Worm (Caenorhabditis elegans) whole organism, L3 larva: Measurements from ENCODE around the gene abce-1.

Experiments used
- ZK546.5 ChIP-seq: sonication (generic microtip); optimal IDR thresholded peaks from 2 replicates; lab custom pipeline; 2017; ENCODE audit warnings: missing biosample characterization, missing genetic modification characterization
- aly-2 ChIP-seq: fragments of 150-350 bp; optimal IDR thresholded peaks from 2 replicates; lab custom pipeline; 2014; ENCODE audit warnings: missing biosample characterization, missing genetic modification characterization
- ama-1 ChIP-seq: fragments of 150-350 bp; optimal IDR thresholded peaks from 2 replicates; lab custom pipeline; 2018
- ceh-16 ChIP-seq: sonication (generic microtip); optimal IDR thresholded peaks from 2 replicates; lab custom pipeline; 2017; ENCODE audit warnings: missing biosample characterization, missing genetic modification characterization
- ceh-28 ChIP-seq: fragments of 150-350 bp; optimal IDR thresholded peaks from 2 replicates; lab custom pipeline; 2014; ENCODE audit warnings: missing biosample characterization, missing genetic modification reagents, missing genetic modification characterization
- ceh-82 ChIP-seq: fragments of 150-350 bp; optimal IDR thresholded peaks from 2 replicates; lab custom pipeline; 2014; ENCODE audit warnings: missing biosample characterization, missing genetic modification characterization
- daf-12 ChIP-seq: fragments of 150-350 bp; optimal IDR thresholded peaks from 2 replicates; lab custom pipeline; 2014; ENCODE audit warnings: missing biosample characterization, missing genetic modification reagents, missing genetic modification characterization
- egl-27 ChIP-seq: sonication (generic microtip); optimal IDR thresholded peaks from 4 replicates; lab custom pipeline; 2017; ENCODE audit warnings: missing biosample characterization, missing genetic modification reagents, missing genetic modification characterization
- elt-1 ChIP-seq: fragments of 150-350 bp; optimal IDR thresholded peaks from 2 replicates; lab custom pipeline; 2014; ENCODE audit warnings: missing biosample characterization, missing genetic modification characterization
- elt-2 ChIP-seq: sonication (generic microtip); optimal IDR thresholded peaks from 2 replicates; lab custom pipeline; 2016; ENCODE audit warnings: missing genetic modification reagents, mild to moderate bottlenecking, missing genetic modification characterization, missing compliant biosample characterization
- elt-3 ChIP-seq, 3 experiments: fragments of 150-350 bp in 1 of 3; sonication (generic microtip) in 2 of 3; optimal IDR thresholded peaks; 2 replicates in 2 of 3; 4 replicates in 1 of 3; lab custom pipeline; 2014 to 2017; ENCODE audit warnings: missing biosample characterization in 3 of 3, missing genetic modification characterization in 3 of 3
- eor-1 ChIP-seq, 2 experiments: fragments of 150-350 bp; optimal IDR thresholded peaks; 2 replicates each; lab custom pipeline; 2014 to 2018; ENCODE audit warnings: missing biosample characterization in 2 of 2, missing genetic modification characterization in 2 of 2
- fkh-10 ChIP-seq: sonication (generic microtip); optimal IDR thresholded peaks from 2 replicates; lab custom pipeline; 2017; ENCODE audit warnings: missing biosample characterization, missing genetic modification reagents, missing genetic modification characterization
- fkh-2 ChIP-seq: fragments of 150-350 bp; optimal IDR thresholded peaks from 2 replicates; lab custom pipeline; 2014; ENCODE audit warnings: missing biosample characterization, missing genetic modification reagents, missing genetic modification characterization
- fos-1 ChIP-seq: fragments of 150-350 bp; optimal IDR thresholded peaks from 2 replicates; lab custom pipeline; 2014; ENCODE audit warnings: missing biosample characterization, missing genetic modification characterization
- hmg-11 ChIP-seq: sonication (generic microtip); optimal IDR thresholded peaks from 2 replicates; lab custom pipeline; 2016; ENCODE audit warnings: missing genetic modification characterization, missing compliant biosample characterization
- jun-1 ChIP-seq: fragments of 150-350 bp; optimal IDR thresholded peaks from 2 replicates; lab custom pipeline; 2014; ENCODE audit warnings: missing biosample characterization, missing genetic modification reagents, missing genetic modification characterization
- lin-15B ChIP-seq: fragments of 150-350 bp; optimal IDR thresholded peaks from 2 replicates; lab custom pipeline; 2014; ENCODE audit warnings: missing biosample characterization, missing genetic modification characterization
- lin-39 ChIP-seq: fragments of 150-350 bp; optimal IDR thresholded peaks from 2 replicates; lab custom pipeline; 2018; ENCODE audit warnings: missing biosample characterization, missing genetic modification reagents, missing genetic modification characterization
- lsy-12 ChIP-seq: sonication (generic microtip); optimal IDR thresholded peaks from 2 replicates; lab custom pipeline; 2016; ENCODE audit warnings: mild to moderate bottlenecking, missing genetic modification characterization, missing compliant biosample characterization
- mdl-1 ChIP-seq: fragments of 150-350 bp; optimal IDR thresholded peaks from 2 replicates; lab custom pipeline; 2014; ENCODE audit warnings: missing biosample characterization, missing genetic modification characterization
- mml-1 ChIP-seq: fragments of 150-350 bp; sonication (generic microtip); optimal IDR thresholded peaks from 3 replicates; lab custom pipeline; 2014; ENCODE audit warnings: missing biosample characterization, missing genetic modification characterization
- nfya-1 ChIP-seq: sonication (generic microtip); optimal IDR thresholded peaks from 2 replicates; lab custom pipeline; 2017; ENCODE audit warnings: missing genetic modification characterization, mild to moderate bottlenecking, missing compliant biosample characterization, antibody characterized with exemption, moderate library complexity; ENCODE audit not compliant: insufficient read depth
- nhr-11 ChIP-seq: fragments of 150-350 bp; optimal IDR thresholded peaks from 2 replicates; lab custom pipeline; 2014; ENCODE audit warnings: missing biosample characterization, missing genetic modification characterization
- nhr-12 ChIP-seq: fragments of 150-350 bp; optimal IDR thresholded peaks from 2 replicates; lab custom pipeline; 2014; ENCODE audit warnings: missing biosample characterization, missing genetic modification characterization
- nhr-23 ChIP-seq: fragments of 150-350 bp; optimal IDR thresholded peaks from 2 replicates; lab custom pipeline; 2014; ENCODE audit warnings: missing biosample characterization, missing genetic modification reagents, missing genetic modification characterization
- nhr-25 ChIP-seq: sonication (generic microtip); optimal IDR thresholded peaks from 2 replicates; lab custom pipeline; 2017; ENCODE audit warnings: missing biosample characterization, missing genetic modification characterization
- nhr-28 ChIP-seq: fragments of 150-350 bp; optimal IDR thresholded peaks from 2 replicates; lab custom pipeline; 2014; ENCODE audit warnings: missing biosample characterization, missing genetic modification characterization
- nhr-67 ChIP-seq: fragments of 150-350 bp; optimal IDR thresholded peaks from 2 replicates; lab custom pipeline; 2014; ENCODE audit warnings: missing biosample characterization, missing genetic modification characterization
- nhr-76 ChIP-seq: fragments of 150-350 bp; sonication (generic microtip); optimal IDR thresholded peaks from 5 replicates; lab custom pipeline; 2014; ENCODE audit warnings: missing biosample characterization, missing genetic modification characterization
- pha-4 ChIP-seq: fragments of 150-350 bp; optimal IDR thresholded peaks from 2 replicates; lab custom pipeline; 2014; ENCODE audit warnings: missing biosample characterization, missing genetic modification reagents, missing genetic modification characterization
- pqm-1 ChIP-seq: fragments of 150-350 bp; optimal IDR thresholded peaks from 2 replicates; lab custom pipeline; 2017; ENCODE audit warnings: missing biosample characterization, missing genetic modification characterization, inconsistent platforms
- sea-2 ChIP-seq: fragments of 150-350 bp; sonication (generic microtip); optimal IDR thresholded peaks from 4 replicates; lab custom pipeline; 2014; ENCODE audit warnings: missing biosample characterization, missing genetic modification reagents, missing genetic modification characterization
- skn-1 ChIP-seq: fragments of 150-350 bp; optimal IDR thresholded peaks from 2 replicates; lab custom pipeline; 2014; ENCODE audit warnings: missing biosample characterization, missing genetic modification characterization
- snpc-4 ChIP-seq: fragments of 150-350 bp; optimal IDR thresholded peaks from 2 replicates; lab custom pipeline; 2014; ENCODE audit warnings: missing biosample characterization, missing genetic modification characterization
- unc-39 ChIP-seq: sonication (generic microtip); optimal IDR thresholded peaks from 4 replicates; lab custom pipeline; 2017; ENCODE audit warnings: missing biosample characterization, missing genetic modification characterization
- unc-62 ChIP-seq: fragments of 150-350 bp; sonication (generic microtip); optimal IDR thresholded peaks from 4 replicates; lab custom pipeline; 2014; ENCODE audit warnings: missing biosample characterization, missing genetic modification reagents, missing genetic modification characterization
- ztf-4 ChIP-seq: fragments of 150-350 bp; optimal IDR thresholded peaks from 2 replicates; lab custom pipeline; 2014; ENCODE audit warnings: missing biosample characterization, missing genetic modification characterization

abce-1 gene

ce11 chrIII:13187090-13187489, 33.5 kb downstream of the abce-1 start, which contains the start of gene gly-5:
TSS of gene gly-5 (plus strand) at chrIII:13187390.
- TF ChIP-seq pqm-1 (tag; lab: Kevin White, UChicago) (peak; percentile 43), lin-39 (tag; lab: Kevin White, UChicago) (no peak), elt-2 (tag; lab: Kevin White, UChicago) (peak; percentile 38), nhr-28 (tag; lab: Kevin White, UChicago) (no peak), nhr-12 (no peak), pha-4 (tag; lab: Kevin White, UChicago) (peak; percentile 90)

ce11 chrIII:13187773-13188172, 34.2 kb downstream of the abce-1 start:
- TF ChIP-seq eor-1 (tag; optimal IDR thresholded peaks at IDR 0.05; lab: Kevin White, UChicago) (no peak), skn-1 (tag; lab: Kevin White, UChicago) (no peak), pqm-1 (tag; lab: Kevin White, UChicago) (no peak), snpc-4 (tag; lab: Kevin White, UChicago) (no peak), lsy-12 (no peak), ceh-28 (peak; percentile 45), fkh-2 (no peak), nhr-23 (tag; lab: Kevin White, UChicago) (peak; percentile 32), lin-15B (peak; percentile 45), aly-2 (tag; lab: Kevin White, UChicago) (no peak), sea-2 (no peak), hmg-11 (tag; lab: Kevin White, UChicago) (peak; percentile 44), nhr-76 (tag; lab: Kevin White, UChicago) (no peak), jun-1 (tag; lab: Kevin White, UChicago) (no peak), ama-1 (no peak), nhr-11 (tag; lab: Kevin White, UChicago) (no peak), pha-4 (tag; lab: Kevin White, UChicago) (peak; percentile 54), nfya-1 (tag; lab: Kevin White, UChicago) (peak; percentile 67), egl-27 (tag; lab: Kevin White, UChicago) (no peak), mdl-1 (tag; lab: Kevin White, UChicago) (no peak), nhr-28 (tag; lab: Kevin White, UChicago) (no peak), unc-39 (no peak), ceh-16 (tag; lab: Kevin White, UChicago) (no peak), ztf-4 (tag; lab: Kevin White, UChicago) (no peak), ZK546.5 (tag; lab: Kevin White, UChicago) (no peak), fkh-10 (GFP tag; lab: Kevin White, UChicago) (no peak)

ce11 chrIII:13201079-13201478, 47.5 kb downstream of the abce-1 start:
- no peak for TF ChIP-seq nhr-25 (tag; lab: Kevin White, UChicago)
- TF ChIP-seq elt-3 (tag; optimal IDR thresholded peaks at IDR 0.05; lab: Kevin White, UChicago): no peak
- peak; percentile 88 for TF ChIP-seq nfya-1 (tag; lab: Kevin White, UChicago)
- TF ChIP-seq, all 47 proteins: peak for 1

- TF ChIP-seq nfya-1 (tag; lab: Kevin White, UChicago): peak; percentile 92
- TF ChIP-seq fkh-2: no peak
- no peak for TF ChIP-seq ceh-28
- TF ChIP-seq, all 47 proteins: peak for 1
Observed at ce11 chrIII:13201901-13202300, 48.3 kb downstream of the abce-1 start.

ce11 chrIII:13204682-13205081, 51.1 kb downstream of the abce-1 start, which contains the start of gene Y39E4B.11:
TSS of gene Y39E4B.11 (plus strand) at chrIII:13204982.
- TF ChIP-seq unc-62 (GFP tag; lab: Kevin White, UChicago) (no peak), mdl-1 (tag; lab: Kevin White, UChicago) (no peak), jun-1 (tag; lab: Kevin White, UChicago) (no peak), fkh-2 (no peak), elt-2 (tag; lab: Kevin White, UChicago) (no peak), ceh-82 (tag; lab: Kevin White, UChicago) (no peak), lin-15B (no peak), nhr-67 (no peak), snpc-4 (tag; lab: Kevin White, UChicago) (no peak), daf-12 (tag; lab: Kevin White, UChicago) (no peak), lin-39 (tag; lab: Kevin White, UChicago) (no peak), fos-1 (tag; lab: Kevin White, UChicago) (no peak), nhr-76 (tag; lab: Kevin White, UChicago) (no peak), mml-1 (tag; lab: Kevin White, UChicago) (no peak), aly-2 (tag; lab: Kevin White, UChicago) (no peak), nfya-1 (tag; lab: Kevin White, UChicago) (no peak), elt-3 (tag; optimal IDR thresholded peaks at IDR 0.05; lab: Kevin White, UChicago) (no peak), egl-27 (tag; lab: Kevin White, UChicago) (no peak), elt-1 (tag; lab: Kevin White, UChicago) (no peak)
- TF ChIP-seq, all 47 proteins: peak for 0
